Worm (Caenorhabditis elegans) whole organism, L4/young adult: ENCODE results near the gene elpc-3.

Experiments used
- W03F9.2 ChIP-seq: fragments of 150-350 bp; optimal IDR thresholded peaks from 2 replicates; lab custom pipeline; 2014; ENCODE audit warnings: missing biosample characterization, missing genetic modification characterization
- dao-5 ChIP-seq: sonication (generic microtip); optimal IDR thresholded peaks from 2 replicates; lab custom pipeline; 2016; ENCODE audit warnings: missing genotype, missing genetic modification characterization, moderate library complexity, missing compliant biosample characterization
- him-1 ChIP-seq: sonication (generic microtip); optimal IDR thresholded peaks from 2 replicates; lab custom pipeline; 2016; ENCODE audit warnings: missing genotype, missing genetic modification reagents, missing genetic modification characterization, missing compliant biosample characterization

DNA sequence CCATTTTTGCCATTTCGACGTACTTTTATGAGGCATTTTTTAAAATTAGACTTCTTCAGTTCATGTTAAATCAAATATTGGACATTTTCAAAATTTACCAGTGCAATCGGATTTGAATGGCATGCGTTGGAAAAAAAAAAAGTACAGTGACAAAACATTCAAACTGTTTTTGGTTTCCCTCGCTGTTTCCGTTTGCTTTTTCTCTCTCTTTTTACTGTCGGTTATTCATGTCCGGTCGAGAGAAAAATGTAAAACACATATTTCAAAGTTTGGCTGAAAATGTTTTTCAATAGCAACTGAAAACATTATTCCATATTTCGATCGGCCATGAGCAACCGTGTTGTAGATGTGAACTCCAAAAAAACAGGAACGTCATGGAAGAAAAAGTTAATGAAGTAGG, 40.6 kb downstream of the elpc-3 start, which contains the start of gene C27A7.3:
- TF ChIP-seq dao-5 (no peak), W03F9.2 (tag; lab: Kevin White, UChicago) (no peak), him-1 (tag; lab: Kevin White, UChicago) (no peak)
